Fruit fly (Drosophila melanogaster) whole organism, embryonic: ENCODE data around the gene CG7789.

ENCODE experiments used
- CG32772 ChIP-seq: fragments of 200-800 bp; sonication (Bioruptor generic); IDR thresholded peaks from 2 replicates; pipeline ENCODE4 v1.3.6; 2022; ENCODE audit warnings: missing biosample characterization, missing genetic modification characterization
- CG8281 ChIP-seq: fragments of 200-800 bp; sonication (Bioruptor generic); optimal IDR thresholded peaks from 2 replicates; lab custom pipeline; 2018; ENCODE audit warnings: missing biosample characterization, mild to moderate bottlenecking, missing genetic modification characterization, moderate library complexity
- CG9215 ChIP-seq: fragments of 200-800 bp; sonication (Bioruptor generic); IDR thresholded peaks from 2 replicates; pipeline ENCODE4 v1.3.6; 2022; ENCODE audit warnings: missing biosample characterization, missing genetic modification characterization
- Doc3 ChIP-seq: fragments of 200-800 bp; sonication (Bioruptor generic); IDR thresholded peaks from 3 replicates; pipeline ENCODE4 v1.3.6; 2022; ENCODE audit warnings: missing biosample characterization, missing genetic modification characterization; ENCODE audit not compliant: partially characterized antibody
- oc ChIP-seq: fragments of 200-800 bp; sonication (Bioruptor generic); optimal IDR thresholded peaks from 2 replicates; lab custom pipeline; 2018; ENCODE audit warnings: missing biosample characterization, mild to moderate bottlenecking, missing genetic modification characterization, moderate library complexity

DNA sequence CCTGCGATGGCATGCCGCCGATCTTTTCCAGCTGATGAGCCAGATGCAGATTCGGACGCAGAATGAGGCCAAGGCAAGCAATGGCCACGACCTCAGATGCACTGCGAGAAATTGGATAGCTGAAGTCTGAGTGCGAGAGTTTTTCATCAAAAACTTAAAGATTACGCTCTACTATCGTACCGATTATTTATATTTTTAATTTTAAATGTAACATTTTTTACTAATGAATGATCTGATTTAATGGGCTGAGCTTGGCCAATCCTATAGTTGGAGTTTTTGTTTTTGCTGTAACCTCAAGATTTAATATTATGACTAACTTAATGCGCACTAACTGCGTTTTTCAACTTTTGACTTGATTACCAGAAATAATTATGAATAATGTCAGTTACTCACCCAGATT is 40.7 kb upstream of the CG7789 start:
- no peak for TF ChIP-seq oc (tag; lab: Kevin White, UChicago)
- TF ChIP-seq Doc3: no peak
- no peak for TF ChIP-seq CG8281 (tag; lab: Kevin White, UChicago)
- TF ChIP-seq CG32772: no peak
- TF ChIP-seq CG9215 (GFP tag; lab: Robert Waterston, UW): no peak
